Fruit fly (Drosophila melanogaster): ENCODE data around the gene CG15535.

DNA sequence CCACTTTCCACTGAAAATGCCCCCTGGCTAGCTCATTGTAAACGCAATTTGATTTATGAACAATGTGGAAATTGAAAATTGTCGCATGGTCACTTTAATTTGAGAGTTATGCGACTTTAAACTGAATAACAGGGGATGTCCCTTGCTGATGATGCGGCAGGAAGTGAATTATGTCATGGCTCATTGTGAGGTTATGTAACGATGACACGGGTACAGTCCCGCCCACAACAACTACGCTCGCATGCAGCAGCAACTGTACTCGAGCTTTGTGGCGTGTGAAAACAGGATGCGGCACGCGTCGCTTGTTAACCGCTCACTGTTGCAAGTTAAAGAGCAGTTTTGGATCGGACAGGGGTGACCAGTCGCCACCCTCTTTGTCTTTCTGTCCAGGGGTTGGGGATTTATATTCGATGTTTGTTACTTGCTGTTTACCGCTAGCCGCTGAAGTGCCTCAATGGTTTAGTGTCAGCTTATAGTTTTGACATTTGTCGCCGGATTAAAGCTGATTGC is 6.9 kb downstream of the CG15535 start:
- TF ChIP-seq CG8478 (optimal IDR thresholded peaks at IDR 0.05) (no peak), CTCF (optimal IDR thresholded peaks at IDR 0.05) (no peak)

Data from S2 (cell line).